Fruit fly (Drosophila melanogaster) S2 (cell line): Measurements from ENCODE around the gene CG33288.

Experiments
- CG8478 ChIP-seq: fragments of >200 bp; optimal IDR thresholded peaks from 2 replicates; lab custom pipeline; 2018
- CTCF ChIP-seq, 2 experiments: fragments of >200 bp; optimal IDR thresholded peaks; 2 replicates each; lab custom pipeline; 2018

DNA sequence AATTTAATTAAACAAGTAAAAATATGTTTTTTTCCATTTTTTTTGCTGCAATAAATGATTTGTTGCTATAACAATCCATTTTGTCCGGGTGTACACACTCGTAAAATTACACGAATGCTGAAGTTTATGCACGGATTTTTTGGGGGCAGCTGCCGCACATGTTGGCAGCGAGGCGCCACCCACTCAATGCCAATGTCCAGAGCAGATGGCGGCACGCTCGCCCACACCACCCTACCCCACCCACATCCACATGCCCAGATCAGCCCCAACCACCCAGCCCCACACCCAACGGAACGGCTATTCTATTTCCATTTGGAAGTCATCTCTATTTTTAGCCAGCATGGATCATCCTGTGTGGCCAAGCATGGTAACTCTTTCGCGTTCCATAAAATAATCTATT, 47.5 kb upstream of the CG33288 start:
- no peak for TF ChIP-seq CG8478 (lab: Kevin White, UChicago)
- no peak for TF ChIP-seq CTCF (optimal IDR thresholded peaks at IDR 0.05; lab: Kevin White, UChicago)
